Worm (Caenorhabditis elegans): ENCODE measurements around the gene cutl-25.

Gene cutl-25

DNA sequence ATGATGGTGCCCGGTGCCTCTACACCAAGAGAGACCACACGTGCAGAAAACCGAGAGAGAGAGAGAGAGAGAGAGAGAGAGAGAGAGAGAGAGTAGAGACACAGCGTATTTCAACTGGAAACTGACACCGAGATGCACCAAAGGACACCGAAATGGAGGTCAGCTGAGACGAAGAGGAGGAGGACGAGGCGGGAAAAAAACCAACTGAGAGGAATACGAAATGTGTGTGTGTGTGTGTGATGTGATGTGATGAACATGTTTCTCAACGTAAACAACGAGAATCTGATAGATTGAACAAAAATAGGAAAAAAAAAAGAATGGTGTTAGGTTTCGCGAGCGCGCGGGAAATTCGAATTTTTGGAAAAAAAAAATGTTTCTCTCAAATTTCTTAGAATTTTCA lies 9.6 kb downstream of the cutl-25 start (continued):
- TF ChIP-seq spr-1 (tag; optimal IDR thresholded peaks at IDR 0.05) (no peak), set-16 (GFP tag; IDR thresholded peaks at IDR 0.05) (peak; percentile 58), nhr-41 (GFP tag; IDR thresholded peaks at IDR 0.05) (no peak), F26F4.8 (GFP tag; conservative IDR thresholded peaks at IDR 0.05) (no peak), F44E2.7 (GFP tag; IDR thresholded peaks at IDR 0.05) (no peak), Y75B8A.6 (GFP tag; IDR thresholded peaks at IDR 0.05) (no peak)

DNA sequence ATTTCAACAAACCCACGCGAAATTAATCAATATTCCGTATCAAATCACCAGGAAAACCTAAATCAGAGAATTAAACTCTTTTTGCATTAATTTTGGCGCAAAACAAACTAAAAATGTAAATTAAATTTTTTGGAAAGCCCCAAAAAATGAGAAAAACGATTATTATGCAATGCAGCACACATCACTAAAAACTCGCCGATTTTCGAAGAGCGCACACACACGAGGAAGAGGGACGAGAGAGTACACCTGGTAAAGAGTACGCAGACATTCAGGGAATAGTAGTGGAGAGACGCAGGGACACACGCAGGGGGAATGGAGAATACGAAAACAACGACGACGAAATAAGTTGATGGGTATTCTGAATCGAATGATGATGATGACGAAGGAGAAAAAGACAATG lies 11.0 kb downstream of the cutl-25 start:
- TF ChIP-seq aha-1 (tag) (peak; percentile 89), dmd-6 (GFP tag; IDR thresholded peaks at IDR 0.05) (peak; percentile 47), lim-7 (GFP tag; IDR thresholded peaks at IDR 0.05) (no peak), snpc-1.2 (GFP tag; IDR thresholded peaks at IDR 0.05) (no peak), lsy-2 (tag; optimal IDR thresholded peaks at IDR 0.05) (peak in 1 of 2 experiments; percentile 60), nhr-28 (tag; optimal IDR thresholded peaks at IDR 0.05) (peak; percentile 45), ceh-20 (GFP tag; IDR thresholded peaks at IDR 0.05) (no peak), mep-1 (tag; optimal IDR thresholded peaks at IDR 0.05) (peak; percentile 78), mxl-3 (GFP tag; optimal IDR thresholded peaks at IDR 0.05) (peak; percentile 57), ceh-44 (GFP tag; IDR thresholded peaks at IDR 0.05) (no peak), hlh-30 (tag; optimal IDR thresholded peaks at IDR 0.05; ENCODE audit: insufficient read depth) (peak; percentile 90), T26A8.4 (GFP tag; IDR thresholded peaks at IDR 0.05) (no peak), lin-1 (GFP tag; IDR thresholded peaks at IDR 0.05) (no peak), daf-12 (tag; optimal IDR thresholded peaks at IDR 0.05) (no peak), daf-16 (GFP tag; optimal IDR thresholded peaks at IDR 0.05) (no peak), daf-16 (tag; optimal IDR thresholded peaks at IDR 0.05) (peak; percentile 30), cey-2 (tag; optimal IDR thresholded peaks at IDR 0.05; ENCODE audit: borderline replicate concordance, insufficient read depth) (no peak), ceh-28 (tag; optimal IDR thresholded peaks at IDR 0.05) (no peak), ZK337.2 (GFP tag; IDR thresholded peaks at IDR 0.05) (no peak), egl-43 (GFP tag; IDR thresholded peaks at IDR 0.05) (no peak), hlh-11 (tag; optimal IDR thresholded peaks at IDR 0.05) (peak; percentile 76), dve-1 (tag; optimal IDR thresholded peaks at IDR 0.05; ENCODE audit: insufficient read depth) (peak; percentile 63), unc-62 (GFP tag; optimal IDR thresholded peaks at IDR 0.05 in 1 of 2) (peak in 1 of 2 experiments; percentile 93), unc-62 (tag; optimal IDR thresholded peaks at IDR 0.05) (no peak), nhr-11 (tag; optimal IDR thresholded peaks at IDR 0.05) (peak; percentile 39), nhr-6 (tag; optimal IDR thresholded peaks at IDR 0.05) (no peak), rbr-2 (tag; optimal IDR thresholded peaks at IDR 0.05) (peak; percentile 50), D1046.2 (GFP tag; IDR thresholded peaks at IDR 0.05) (no peak), F44E2.7 (GFP tag; IDR thresholded peaks at IDR 0.05) (no peak), dpl-1 (GFP tag; optimal IDR thresholded peaks at IDR 0.05) (peak; percentile 19), Y105C5A.15 (GFP tag; IDR thresholded peaks at IDR 0.05) (no peak), pha-4 (GFP tag; IDR thresholded peaks at IDR 0.05) (no peak), pha-4 (tag; optimal IDR thresholded peaks at IDR 0.05) (no peak), zfp-2 (tag; optimal IDR thresholded peaks at IDR 0.05) (no peak), hif-1 (tag; optimal IDR thresholded peaks at IDR 0.05) (peak in 1 of 2 experiments; percentile 40), mdl-1 (tag; optimal IDR thresholded peaks at IDR 0.05) (peak; percentile 89 to 96), arid-1 (GFP tag; conservative IDR thresholded peaks at IDR 0.05) (no peak), nhr-48 (tag; optimal IDR thresholded peaks at IDR 0.05) (peak; percentile 13), mes-2 (tag; optimal IDR thresholded peaks at IDR 0.05; ENCODE audit: poor library complexity, severe bottlenecking) (peak; percentile 23), lin-15B (tag; optimal IDR thresholded peaks at IDR 0.05) (no peak), hmg-1.1 (GFP tag; IDR thresholded peaks at IDR 0.05) (peak; percentile 59; the same call in 1 of the 2 replicates), nhr-237 (tag; optimal IDR thresholded peaks at IDR 0.05) (no peak)

Data from whole organism, L4 larva.